Worm (Caenorhabditis elegans) whole organism, late embryonic: Measurements from ENCODE around the gene C18D4.12.

Source experiments
- C38D4.7 ChIP-seq: fragments of 200-800 bp; sonication (Bioruptor generic); optimal IDR thresholded peaks from 2 replicates; lab custom pipeline; 2018; ENCODE audit warnings: mild to moderate bottlenecking, missing genetic modification characterization, moderate library complexity, missing compliant biosample characterization
- F13H6.1 ChIP-seq: sonication (generic microtip); optimal IDR thresholded peaks from 2 replicates; lab custom pipeline; 2016; ENCODE audit warnings: missing genetic modification characterization, missing compliant biosample characterization
- K02D7.2 ChIP-seq: sonication (generic microtip); optimal IDR thresholded peaks from 2 replicates; lab custom pipeline; 2017; ENCODE audit warnings: mild to moderate bottlenecking, missing genetic modification characterization, missing compliant biosample characterization
- Y22D7AL.16 ChIP-seq: sonication (generic microtip); optimal IDR thresholded peaks from 2 replicates; lab custom pipeline; 2016; ENCODE audit warnings: missing genetic modification characterization, missing compliant biosample characterization
- ahr-1 ChIP-seq: sonication (generic microtip); optimal IDR thresholded peaks from 2 replicates; lab custom pipeline; 2016; ENCODE audit warnings: missing genetic modification characterization, missing compliant biosample characterization
- ceh-14 ChIP-seq: sonication (generic microtip); optimal IDR thresholded peaks from 2 replicates; lab custom pipeline; 2016; ENCODE audit warnings: missing genotype, missing genetic modification characterization, missing compliant biosample characterization
- ceh-22 ChIP-seq: sonication (generic microtip); optimal IDR thresholded peaks from 2 replicates; lab custom pipeline; 2017; ENCODE audit warnings: missing biosample characterization, missing genetic modification characterization
- ceh-45 ChIP-seq: fragments of 200-800 bp; sonication (Bioruptor generic); IDR thresholded peaks from 2 replicates; pipeline ENCODE4 v1.3.6; 2022; ENCODE audit warnings: missing genetic modification reagents, missing genetic modification characterization, missing compliant biosample characterization
- dmd-4 ChIP-seq: sonication (generic microtip); optimal IDR thresholded peaks from 2 replicates; lab custom pipeline; 2016; ENCODE audit warnings: borderline replicate concordance, missing genetic modification characterization, missing compliant biosample characterization
- dve-1 ChIP-seq: sonication (generic microtip); optimal IDR thresholded peaks from 2 replicates; lab custom pipeline; 2017; ENCODE audit warnings: antibody characterized with exemption, mild to moderate bottlenecking, missing genetic modification characterization, missing compliant biosample characterization
- ets-4 ChIP-seq: sonication (generic microtip); optimal IDR thresholded peaks from 2 replicates; lab custom pipeline; 2016; ENCODE audit warnings: missing genetic modification characterization, missing compliant biosample characterization
- fax-1 ChIP-seq: sonication (generic microtip); optimal IDR thresholded peaks from 2 replicates; lab custom pipeline; 2016; ENCODE audit warnings: missing genotype, missing genetic modification characterization, missing compliant biosample characterization
- fkh-10 ChIP-seq: fragments of 150-350 bp; optimal IDR thresholded peaks from 2 replicates; lab custom pipeline; 2014; ENCODE audit warnings: missing biosample characterization, missing genetic modification reagents, missing genetic modification characterization
- fkh-6 ChIP-seq: sonication (generic microtip); optimal IDR thresholded peaks from 2 replicates; lab custom pipeline; 2016; ENCODE audit warnings: missing genetic modification characterization, missing compliant biosample characterization
- gmeb-2 ChIP-seq: sonication (generic microtip); optimal IDR thresholded peaks from 2 replicates; lab custom pipeline; 2016; ENCODE audit warnings: missing genetic modification characterization, inconsistent platforms, missing compliant biosample characterization
- hlh-13 ChIP-seq: fragments of 200-800 bp; sonication (Bioruptor generic); optimal IDR thresholded peaks from 2 replicates; lab custom pipeline; 2018; ENCODE audit warnings: mild to moderate bottlenecking, missing genetic modification characterization, missing compliant biosample characterization
- hlh-15 ChIP-seq: sonication (generic microtip); optimal IDR thresholded peaks from 2 replicates; lab custom pipeline; 2016; ENCODE audit warnings: missing genetic modification characterization, missing compliant biosample characterization
- hlh-30 ChIP-seq: sonication (generic microtip); optimal IDR thresholded peaks from 2 replicates; lab custom pipeline; 2017; ENCODE audit warnings: antibody characterized with exemption, missing genetic modification characterization, missing compliant biosample characterization; ENCODE audit not compliant: insufficient read depth
- hlh-8 ChIP-seq: sonication (generic microtip); optimal IDR thresholded peaks from 2 replicates; lab custom pipeline; 2016; ENCODE audit warnings: missing genotype, missing genetic modification characterization, missing compliant biosample characterization
- madf-2 ChIP-seq: sonication (generic microtip); optimal IDR thresholded peaks from 2 replicates; lab custom pipeline; 2017; ENCODE audit warnings: missing genetic modification characterization, missing compliant biosample characterization
- nhr-11 ChIP-seq: fragments of 150-350 bp; optimal IDR thresholded peaks from 2 replicates; lab custom pipeline; 2014; ENCODE audit warnings: missing biosample characterization, missing genetic modification characterization
- nhr-232 ChIP-seq: sonication (generic microtip); optimal IDR thresholded peaks from 2 replicates; lab custom pipeline; 2016; ENCODE audit warnings: missing genetic modification characterization, missing compliant biosample characterization
- pat-9 ChIP-seq: fragments of 200-800 bp; sonication (Bioruptor generic); optimal IDR thresholded peaks from 2 replicates; lab custom pipeline; 2018; ENCODE audit warnings: mild to moderate bottlenecking, missing genetic modification characterization, moderate library complexity, missing compliant biosample characterization
- rnt-1 ChIP-seq: sonication (generic microtip); optimal IDR thresholded peaks from 2 replicates; lab custom pipeline; 2016; ENCODE audit warnings: missing genetic modification characterization, missing compliant biosample characterization
- sdc-2 ChIP-seq: sonication (generic microtip); optimal IDR thresholded peaks from 2 replicates; lab custom pipeline; 2016; ENCODE audit warnings: missing genotype, missing genetic modification characterization, missing compliant biosample characterization
- sox-4 ChIP-seq: sonication (generic microtip); optimal IDR thresholded peaks from 2 replicates; lab custom pipeline; 2017; ENCODE audit warnings: mild to moderate bottlenecking, missing genetic modification characterization, inconsistent platforms, missing compliant biosample characterization
- syd-9 ChIP-seq: sonication (generic microtip); optimal IDR thresholded peaks from 2 replicates; lab custom pipeline; 2016; ENCODE audit warnings: mild to moderate bottlenecking, missing genetic modification characterization, moderate library complexity, missing compliant biosample characterization
- tbx-7 ChIP-seq: sonication (generic microtip); optimal IDR thresholded peaks from 2 replicates; lab custom pipeline; 2016; ENCODE audit warnings: missing genotype, missing genetic modification characterization, missing compliant biosample characterization
- ttx-3 ChIP-seq: sonication (generic microtip); optimal IDR thresholded peaks from 2 replicates; lab custom pipeline; 2016; ENCODE audit warnings: missing genetic modification reagents, missing genetic modification characterization, missing compliant biosample characterization
- unc-3 ChIP-seq, 2 experiments: fragments of 200-800 bp in 1 of 2; sonication (Bioruptor generic) in 1 of 2; sonication (generic microtip) in 1 of 2; conservative IDR thresholded peaks in 1 of 2; optimal IDR thresholded peaks in 1 of 2; 2 replicates each; pipeline versions ENCODE4 v1.3.6 to Lab custom; 2016 to 2022; ENCODE audit warnings: missing compliant biosample characterization in 2 of 2, missing genetic modification characterization in 2 of 2, missing genetic modification reagents in 1 of 2
- unc-86 ChIP-seq: sonication (generic microtip); optimal IDR thresholded peaks from 2 replicates; lab custom pipeline; 2016; ENCODE audit warnings: missing genetic modification characterization, missing compliant biosample characterization
- ztf-16 ChIP-seq: sonication (generic microtip); optimal IDR thresholded peaks from 2 replicates; lab custom pipeline; 2017; ENCODE audit warnings: missing genetic modification characterization, missing compliant biosample characterization

C18D4.12 gene

DNA sequence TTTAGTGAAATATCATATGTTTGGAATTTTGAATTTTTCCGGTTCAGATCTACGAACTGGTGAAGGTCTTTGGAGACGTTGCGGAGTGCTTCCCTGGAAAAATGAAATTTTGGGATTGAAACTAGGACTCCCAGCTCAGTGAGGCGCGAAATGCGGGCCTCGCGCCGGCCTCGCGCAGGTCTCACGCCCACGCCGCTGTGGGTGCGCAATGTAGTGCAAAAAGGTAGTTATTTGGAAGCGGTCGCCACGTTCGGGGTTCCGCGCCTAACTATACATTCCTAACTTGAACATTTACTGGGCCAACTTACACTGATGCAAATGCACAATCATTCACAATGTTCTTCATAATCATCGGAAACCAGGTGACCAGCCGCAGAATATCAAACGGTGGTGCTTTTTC is 30.3 kb downstream of the C18D4.12 start:
- TF ChIP-seq hlh-8 (tag; lab: Kevin White, UChicago) (no peak), nhr-232 (no peak), rnt-1 (tag; lab: Kevin White, UChicago) (no peak), ztf-16 (tag; lab: Kevin White, UChicago) (no peak), ttx-3 (tag; lab: Kevin White, UChicago) (no peak), syd-9 (tag; lab: Kevin White, UChicago) (no peak), sdc-2 (no peak), F13H6.1 (tag; lab: Kevin White, UChicago) (no peak), ceh-45 (GFP tag; lab: Robert Waterston, UW) (no peak)
- TF ChIP-seq, all 69 proteins: peak for 0

DNA sequence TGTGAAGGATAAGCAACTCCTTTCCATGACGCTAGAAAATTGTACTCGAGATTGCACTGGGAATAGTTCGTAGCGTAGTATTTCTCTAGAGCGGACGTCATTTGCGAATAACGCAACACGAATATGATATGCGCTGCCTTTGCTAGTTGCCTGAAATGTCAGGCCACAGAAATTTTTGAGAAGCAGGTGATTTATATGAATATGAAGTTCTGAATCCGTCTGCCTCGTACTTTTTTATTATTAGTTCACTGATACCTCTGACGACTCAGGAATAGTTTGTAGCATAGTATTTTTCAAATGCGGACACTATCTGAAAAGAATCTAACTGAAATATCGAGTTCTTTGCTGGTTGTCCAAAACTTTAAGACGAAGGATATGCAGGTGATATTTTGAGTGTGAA is 34.3 kb downstream of the C18D4.12 start, which contains the start of gene srh-118:
TSS of gene srh-118 (minus strand) at position 101 of the 400 bp plus-strand sequence.
- TF ChIP-seq ets-4 (tag; lab: Kevin White, UChicago) (no peak), pat-9 (tag; lab: Kevin White, UChicago) (no peak), tbx-7 (no peak), ceh-45 (GFP tag; lab: Robert Waterston, UW) (no peak), hlh-30 (tag; lab: Kevin White, UChicago) (no peak), ceh-22 (tag; lab: Kevin White, UChicago) (no peak), sox-4 (tag; lab: Kevin White, UChicago) (no peak), nhr-11 (tag; lab: Kevin White, UChicago) (no peak)

- TF ChIP-seq ets-4 (tag; lab: Kevin White, UChicago), result no peak
- no peak for TF ChIP-seq syd-9 (tag; lab: Kevin White, UChicago)
- no peak for TF ChIP-seq hlh-15 (tag; lab: Kevin White, UChicago)
- no peak for TF ChIP-seq dve-1
- no peak for TF ChIP-seq ztf-16 (tag; lab: Kevin White, UChicago)
- TF ChIP-seq ttx-3 (tag; lab: Kevin White, UChicago), result no peak
- TF ChIP-seq, all 69 proteins: peak for 0
Observed at ce11 chrV:17493732-17494131, 36.7 kb downstream of the C18D4.12 start, which contains the start of gene fbxa-102. Gene fbxa-102, minus strand, starts transcription at chrV:17493832.

ce11 chrV:17486034-17486433 is 44.4 kb downstream of the C18D4.12 start, which contains the start of gene scl-24:
Gene scl-24, plus strand, starts transcription at chrV:17486334.
- TF ChIP-seq ahr-1 (tag; lab: Kevin White, UChicago) (no peak), syd-9 (tag; lab: Kevin White, UChicago) (no peak), K02D7.2 (tag; lab: Kevin White, UChicago) (no peak), gmeb-2 (tag; lab: Kevin White, UChicago) (no peak), C38D4.7 (no peak), unc-86 (tag; lab: Kevin White, UChicago) (no peak), hlh-30 (tag; lab: Kevin White, UChicago) (no peak), dmd-4 (tag; lab: Kevin White, UChicago) (no peak), fkh-6 (no peak), ceh-14 (no peak), Y22D7AL.16 (tag; lab: Kevin White, UChicago) (no peak), hlh-13 (GFP tag; lab: Kevin White, UChicago) (no peak), hlh-15 (tag; lab: Kevin White, UChicago) (no peak), madf-2 (tag; lab: Kevin White, UChicago) (no peak), fax-1 (tag; lab: Kevin White, UChicago) (no peak)

- TF ChIP-seq unc-3 (GFP tag; conservative IDR thresholded peaks at IDR 0.05; lab: Robert Waterston, UW), result no peak
- no peak for TF ChIP-seq unc-3 (tag; optimal IDR thresholded peaks at IDR 0.05; lab: Kevin White, UChicago)
- TF ChIP-seq ztf-16 (tag; lab: Kevin White, UChicago), result no peak
- no peak for TF ChIP-seq fkh-10
- TF ChIP-seq hlh-30 (tag; lab: Kevin White, UChicago), result no peak
Observed at ce11 chrV:17485078-17485477, 45.3 kb downstream of the C18D4.12 start, which contains the start of gene srh-111. Gene srh-111, minus strand, starts transcription at chrV:17485178.
